Worm (Caenorhabditis elegans) whole organism, mixed stage, embryonic: ENCODE measurements around the gene R07C12.1.

Experiments
- M03D4.4 ChIP-seq: sonication (generic microtip); optimal IDR thresholded peaks from 2 replicates; lab custom pipeline; 2017; ENCODE audit warnings: mild to moderate bottlenecking, missing genetic modification characterization, missing compliant biosample characterization
- bed-3 ChIP-seq: fragments of 200-800 bp; sonication (Bioruptor generic); optimal IDR thresholded peaks from 3 replicates; lab custom pipeline; 2018; ENCODE audit warnings: mild to moderate bottlenecking, missing genetic modification characterization, moderate library complexity, missing compliant biosample characterization
- blmp-1 ChIP-seq: fragments of 150-350 bp; optimal IDR thresholded peaks from 2 replicates; lab custom pipeline; 2014; ENCODE audit warnings: missing biosample characterization, missing genetic modification characterization
- ceh-39 ChIP-seq: fragments of 150-350 bp; optimal IDR thresholded peaks from 2 replicates; lab custom pipeline; 2014; ENCODE audit warnings: missing biosample characterization, missing genetic modification characterization
- ceh-43 ChIP-seq: fragments of 200-800 bp; sonication (Bioruptor generic); optimal IDR thresholded peaks from 2 replicates; lab custom pipeline; 2018; ENCODE audit warnings: mild to moderate bottlenecking, missing genetic modification characterization, moderate library complexity, missing compliant biosample characterization
- ceh-83 ChIP-seq: fragments of 200-800 bp; sonication (Bioruptor generic); optimal IDR thresholded peaks from 2 replicates; lab custom pipeline; 2018; ENCODE audit warnings: mild to moderate bottlenecking, missing genetic modification characterization, missing compliant biosample characterization
- ces-1 ChIP-seq: fragments of 150-350 bp; optimal IDR thresholded peaks from 2 replicates; lab custom pipeline; 2014; ENCODE audit warnings: missing biosample characterization, missing genetic modification reagents, missing genetic modification characterization
- cnd-1 ChIP-seq: fragments of 200-800 bp; sonication (Bioruptor generic); optimal IDR thresholded peaks from 2 replicates; lab custom pipeline; 2018; ENCODE audit warnings: mild to moderate bottlenecking, missing genetic modification characterization, missing compliant biosample characterization
- drap-1 ChIP-seq: fragments of 200-800 bp; sonication (Bioruptor generic); optimal IDR thresholded peaks from 3 replicates; lab custom pipeline; 2018; ENCODE audit warnings: mild to moderate bottlenecking, missing genetic modification characterization, missing compliant biosample characterization
- elt-1 ChIP-seq: sonication (generic microtip); optimal IDR thresholded peaks from 2 replicates; lab custom pipeline; 2017; ENCODE audit warnings: missing genetic modification characterization, mild to moderate bottlenecking, missing compliant biosample characterization, antibody characterized with exemption, moderate library complexity, borderline replicate concordance; ENCODE audit not compliant: insufficient read depth
- elt-3 ChIP-seq: fragments of 150-350 bp; optimal IDR thresholded peaks from 2 replicates; lab custom pipeline; 2014; ENCODE audit warnings: missing biosample characterization, missing genetic modification characterization
- flh-1 ChIP-seq: fragments of 200-800 bp; sonication (Bioruptor generic); optimal IDR thresholded peaks from 2 replicates; lab custom pipeline; 2018; ENCODE audit warnings: mild to moderate bottlenecking, missing genetic modification characterization, moderate library complexity, missing compliant biosample characterization
- ham-2 ChIP-seq: fragments of 200-800 bp; sonication (Bioruptor generic); optimal IDR thresholded peaks from 2 replicates; lab custom pipeline; 2018; ENCODE audit warnings: mild to moderate bottlenecking, missing genetic modification characterization, missing compliant biosample characterization
- hlh-1 ChIP-seq: fragments of 150-350 bp; optimal IDR thresholded peaks from 2 replicates; lab custom pipeline; 2014; ENCODE audit warnings: missing biosample characterization, missing genetic modification reagents, missing genetic modification characterization
- lin-13 ChIP-seq: fragments of 150-350 bp; optimal IDR thresholded peaks from 2 replicates; lab custom pipeline; 2014; ENCODE audit warnings: missing biosample characterization, missing genetic modification characterization
- lin-32 ChIP-seq: fragments of 200-800 bp; sonication (Bioruptor generic); optimal IDR thresholded peaks from 2 replicates; lab custom pipeline; 2018; ENCODE audit warnings: mild to moderate bottlenecking, missing genetic modification characterization, missing compliant biosample characterization
- lsy-2 ChIP-seq: fragments of 150-350 bp; optimal IDR thresholded peaks from 2 replicates; lab custom pipeline; 2014; ENCODE audit warnings: missing biosample characterization, missing genetic modification characterization
- mab-5 ChIP-seq: fragments of 150-350 bp; optimal IDR thresholded peaks from 2 replicates; lab custom pipeline; 2014; ENCODE audit warnings: missing biosample characterization, missing genetic modification characterization
- mep-1 ChIP-seq: fragments of 150-350 bp; optimal IDR thresholded peaks from 2 replicates; lab custom pipeline; 2017; ENCODE audit warnings: missing biosample characterization, missing genetic modification reagents, missing genetic modification characterization, inconsistent platforms
- mls-2 ChIP-seq: sonication (generic microtip); optimal IDR thresholded peaks from 2 replicates; lab custom pipeline; 2016; ENCODE audit warnings: mild to moderate bottlenecking, missing genetic modification characterization, moderate library complexity, missing compliant biosample characterization
- nhr-12 ChIP-seq: fragments of 150-350 bp; optimal IDR thresholded peaks from 2 replicates; lab custom pipeline; 2014; ENCODE audit warnings: missing biosample characterization, missing genetic modification characterization
- nhr-2 ChIP-seq: fragments of 150-350 bp; optimal IDR thresholded peaks from 2 replicates; lab custom pipeline; 2014; ENCODE audit warnings: missing biosample characterization, missing genetic modification characterization
- nhr-237 ChIP-seq: fragments of 150-350 bp; optimal IDR thresholded peaks from 2 replicates; lab custom pipeline; 2014; ENCODE audit warnings: missing biosample characterization, missing genetic modification characterization
- nhr-28 ChIP-seq: fragments of 150-350 bp; optimal IDR thresholded peaks from 2 replicates; lab custom pipeline; 2014; ENCODE audit warnings: missing biosample characterization, missing genetic modification characterization
- pha-4 ChIP-seq: fragments of 150-350 bp; optimal IDR thresholded peaks from 2 replicates; lab custom pipeline; 2018; ENCODE audit warnings: missing biosample characterization, missing genetic modification reagents, missing genetic modification characterization
- sem-2 ChIP-seq: fragments of 200-800 bp; sonication (Bioruptor generic); optimal IDR thresholded peaks from 2 replicates; lab custom pipeline; 2018; ENCODE audit warnings: mild to moderate bottlenecking, missing genetic modification characterization, missing compliant biosample characterization
- snpc-4 ChIP-seq: fragments of 150-350 bp; optimal IDR thresholded peaks from 2 replicates; lab custom pipeline; 2014; ENCODE audit warnings: missing biosample characterization, missing genetic modification characterization
- sptf-1 ChIP-seq: sonication (generic microtip); optimal IDR thresholded peaks from 2 replicates; lab custom pipeline; 2017; ENCODE audit warnings: mild to moderate bottlenecking, missing genetic modification characterization, moderate library complexity, missing compliant biosample characterization
- unc-120 ChIP-seq: sonication (generic microtip); optimal IDR thresholded peaks from 2 replicates; lab custom pipeline; 2017; ENCODE audit warnings: missing genetic modification characterization, missing compliant biosample characterization; ENCODE audit not compliant: poor library complexity, severe bottlenecking
- unc-39 ChIP-seq: fragments of 150-350 bp; optimal IDR thresholded peaks from 2 replicates; lab custom pipeline; 2014; ENCODE audit warnings: missing biosample characterization, missing genetic modification characterization
- unc-62 ChIP-seq: fragments of 150-350 bp; optimal IDR thresholded peaks from 2 replicates; lab custom pipeline; 2014; ENCODE audit warnings: missing biosample characterization, missing genetic modification reagents, missing genetic modification characterization
- zip-8 ChIP-seq: fragments of 150-350 bp; optimal IDR thresholded peaks from 2 replicates; lab custom pipeline; 2014; ENCODE audit warnings: missing biosample characterization, missing genetic modification characterization
- ztf-11 ChIP-seq: fragments of 150-350 bp; optimal IDR thresholded peaks from 2 replicates; lab custom pipeline; 2014; ENCODE audit warnings: missing biosample characterization, missing genetic modification characterization

Gene R07C12.1

DNA sequence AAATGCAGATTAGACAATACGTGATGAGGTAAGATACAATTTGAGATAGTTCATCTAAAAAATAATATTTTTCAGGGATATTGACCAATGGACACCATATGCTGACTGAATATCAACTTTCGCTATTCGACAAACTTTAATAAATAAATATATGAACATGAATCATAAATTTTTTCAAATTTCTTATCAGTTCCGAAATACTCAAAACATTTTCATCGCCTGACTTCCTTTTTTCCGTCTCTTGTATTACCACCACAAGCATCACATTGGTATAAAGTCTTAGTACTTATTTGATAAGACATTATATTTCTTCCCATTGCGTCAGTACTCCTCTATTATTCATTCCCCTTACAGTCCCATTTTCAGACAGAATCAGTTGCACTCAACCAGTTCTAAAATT, at the start of gene R07C12.1, which contains the start of gene K08D10.10:
Gene R07C12.1 (plus strand): TSS at position 314 of the 400 bp plus-strand sequence.
Gene K08D10.10 (plus strand): TSS at position 93 of the 400 bp plus-strand sequence.
- TF ChIP-seq ceh-83 (no peak), lin-32 (GFP tag; lab: Kevin White, UChicago) (no peak), blmp-1 (tag; lab: Kevin White, UChicago) (no peak), mab-5 (tag; lab: Kevin White, UChicago) (no peak), snpc-4 (tag; lab: Kevin White, UChicago) (no peak), unc-120 (tag; lab: Kevin White, UChicago) (no peak), unc-62 (GFP tag; lab: Kevin White, UChicago) (no peak), lin-13 (tag; lab: Kevin White, UChicago) (no peak), nhr-237 (no peak), ztf-11 (tag; lab: Kevin White, UChicago) (no peak), unc-39 (tag; lab: Kevin White, UChicago) (no peak), zip-8 (tag; lab: Kevin White, UChicago) (no peak), ham-2 (GFP tag; lab: Kevin White, UChicago) (no peak), ces-1 (no peak), nhr-2 (no peak), nhr-28 (tag; lab: Kevin White, UChicago) (no peak), sem-2 (GFP tag; lab: Kevin White, UChicago) (no peak)

DNA sequence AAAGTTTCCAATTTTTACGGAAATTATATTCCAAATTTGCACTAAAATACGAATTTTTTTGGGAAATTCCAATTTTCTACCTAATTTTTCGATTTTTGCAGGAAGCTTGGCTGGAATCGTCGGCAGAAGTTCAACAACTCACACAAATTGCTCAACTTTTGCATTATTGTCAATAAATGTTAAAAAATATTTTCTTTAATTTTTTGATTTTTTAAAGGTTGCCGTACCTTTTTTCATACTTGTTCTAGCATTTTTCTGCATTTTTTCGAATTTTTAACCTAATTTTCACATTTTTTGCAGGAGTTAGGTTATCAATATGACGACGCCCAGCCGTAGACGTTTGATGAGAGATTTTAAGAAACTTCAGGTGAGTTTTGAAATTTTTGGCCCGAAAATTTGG, 49.5 kb upstream of the R07C12.1 start, which contains the start of gene ubc-1:
Gene ubc-1 (plus strand): TSS at position 301 of the 400 bp plus-strand sequence.
- no peak for TF ChIP-seq mab-5 (tag; lab: Kevin White, UChicago)
- no peak for TF ChIP-seq nhr-2
- no peak for TF ChIP-seq zip-8 (tag; lab: Kevin White, UChicago)
- TF ChIP-seq nhr-12 (tag; lab: Kevin White, UChicago): no peak
- TF ChIP-seq ceh-83: no peak
- no peak for TF ChIP-seq bed-3
- TF ChIP-seq unc-39 (tag; lab: Kevin White, UChicago): no peak
- no peak for TF ChIP-seq ces-1
- no peak for TF ChIP-seq ham-2 (GFP tag; lab: Kevin White, UChicago)
- no peak for TF ChIP-seq lsy-2 (tag; lab: Kevin White, UChicago)
- no peak for TF ChIP-seq flh-1 (GFP tag; lab: Kevin White, UChicago)
- TF ChIP-seq ceh-39 (tag; lab: Kevin White, UChicago): no peak
- no peak for TF ChIP-seq nhr-28 (tag; lab: Kevin White, UChicago)
- no peak for TF ChIP-seq snpc-4 (tag; lab: Kevin White, UChicago)
- TF ChIP-seq pha-4 (tag; lab: Kevin White, UChicago): no peak
- no peak for TF ChIP-seq ztf-11 (tag; lab: Kevin White, UChicago)

DNA sequence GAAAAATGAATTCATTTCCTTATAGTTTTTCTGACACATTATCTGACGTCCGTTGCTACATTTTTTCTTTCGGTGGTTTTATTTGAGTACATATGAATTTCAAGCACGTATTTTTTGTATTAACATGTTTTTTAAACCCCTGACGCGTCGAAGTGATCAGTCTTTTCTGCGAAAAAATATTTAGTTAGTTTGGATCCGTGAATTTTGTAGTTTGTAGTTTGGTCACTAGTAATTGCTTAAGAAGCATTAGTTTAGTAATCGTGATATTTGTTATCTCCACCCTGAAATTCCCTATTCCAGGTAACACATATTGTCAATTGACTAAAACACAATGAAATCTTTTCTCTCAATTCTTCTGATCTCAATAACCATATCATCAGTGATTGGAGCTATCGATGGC, 43.5 kb upstream of the R07C12.1 start, which contains the start of gene C35B1.7:
Gene C35B1.7 (plus strand): TSS at position 301 of the 400 bp plus-strand sequence.
- TF ChIP-seq mab-5 (tag; lab: Kevin White, UChicago): no peak
- no peak for TF ChIP-seq blmp-1 (tag; lab: Kevin White, UChicago)
- no peak for TF ChIP-seq nhr-28 (tag; lab: Kevin White, UChicago)
- no peak for TF ChIP-seq drap-1
- no peak for TF ChIP-seq elt-3 (tag; lab: Kevin White, UChicago)
- TF ChIP-seq ham-2 (GFP tag; lab: Kevin White, UChicago): no peak
- no peak for TF ChIP-seq flh-1 (GFP tag; lab: Kevin White, UChicago)
- no peak for TF ChIP-seq mep-1 (tag; lab: Kevin White, UChicago)
- TF ChIP-seq cnd-1 (tag; lab: Kevin White, UChicago): no peak
- no peak for TF ChIP-seq ceh-83
- no peak for TF ChIP-seq pha-4 (tag; lab: Kevin White, UChicago)
- no peak for TF ChIP-seq ceh-39 (tag; lab: Kevin White, UChicago)
- no peak for TF ChIP-seq mls-2 (tag; lab: Kevin White, UChicago)
- TF ChIP-seq sem-2 (GFP tag; lab: Kevin White, UChicago): no peak
- TF ChIP-seq hlh-1: no peak
- no peak for TF ChIP-seq sptf-1 (tag; lab: Kevin White, UChicago)

DNA sequence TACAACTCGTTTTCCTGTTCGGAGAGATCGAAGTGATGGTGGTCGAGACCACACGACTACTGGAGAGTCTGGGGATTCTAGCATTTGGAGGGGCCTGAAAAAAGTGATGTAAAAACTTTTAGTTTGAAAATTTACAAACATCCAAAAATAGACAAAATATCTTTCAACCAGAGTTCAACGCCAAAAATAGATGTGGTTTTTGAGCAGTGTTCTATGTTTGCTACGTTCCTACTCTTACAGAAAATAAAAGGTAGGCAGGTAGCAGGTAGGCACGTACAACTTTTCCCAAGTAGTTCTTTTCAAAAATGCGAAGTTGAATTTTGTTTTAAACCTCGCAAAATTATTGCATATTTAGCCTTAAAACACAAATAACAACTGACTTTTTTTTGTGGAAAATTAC, 39.9 kb upstream of the R07C12.1 start, which contains the start of gene F49F1.14:
Gene F49F1.14 (minus strand): TSS at position 101 of the 400 bp plus-strand sequence.
- TF ChIP-seq M03D4.4 (tag; lab: Kevin White, UChicago) (no peak), unc-120 (tag; lab: Kevin White, UChicago) (no peak), pha-4 (tag; lab: Kevin White, UChicago) (no peak), lin-13 (tag; lab: Kevin White, UChicago) (no peak), elt-3 (tag; lab: Kevin White, UChicago) (no peak), flh-1 (GFP tag; lab: Kevin White, UChicago) (no peak), cnd-1 (tag; lab: Kevin White, UChicago) (no peak), sptf-1 (tag; lab: Kevin White, UChicago) (no peak), lsy-2 (tag; lab: Kevin White, UChicago) (no peak), ces-1 (no peak), mls-2 (tag; lab: Kevin White, UChicago) (no peak), bed-3 (no peak), nhr-12 (tag; lab: Kevin White, UChicago) (no peak), ztf-11 (tag; lab: Kevin White, UChicago) (no peak), elt-1 (tag; lab: Kevin White, UChicago) (no peak), drap-1 (no peak), blmp-1 (tag; lab: Kevin White, UChicago) (no peak), sem-2 (GFP tag; lab: Kevin White, UChicago) (no peak), ceh-43 (GFP tag; lab: Kevin White, UChicago) (no peak)
